Worm (Caenorhabditis elegans): ENCODE data around the gene Y71H2B.5.

- TF ChIP-seq klf-2 (GFP tag; conservative IDR thresholded peaks at IDR 0.05) (no peak), ref-1 (GFP tag; conservative IDR thresholded peaks at IDR 0.05) (no peak), cog-1 (tag; optimal IDR thresholded peaks at IDR 0.05) (no peak), flt-1 (GFP tag; IDR thresholded peaks at IDR 0.05) (no peak)
Measured at ce11 chrIII:2603671-2604070, 4.1 kb upstream of the Y71H2B.5 start, which contains the start of gene Y71H2B.11.
